Fruit fly (Drosophila melanogaster) Kc167 (cell line): ENCODE results near the gene CG31100.

Source experiments
- Myc ChIP-seq: fragments of >200 bp; optimal IDR thresholded peaks from 2 replicates; lab custom pipeline; 2017; ENCODE audit warnings: missing external identifiers
- Sin3A ChIP-seq: fragments of >200 bp; optimal IDR thresholded peaks from 2 replicates; lab custom pipeline; 2018; ENCODE audit warnings: missing external identifiers
- h ChIP-seq: fragments of >200 bp; optimal IDR thresholded peaks from 3 replicates; lab custom pipeline; 2018; ENCODE audit warnings: missing external identifiers
- insv ChIP-seq: fragments of >200 bp; optimal IDR thresholded peaks from 3 replicates; lab custom pipeline; 2018; ENCODE audit warnings: missing external identifiers
- psq ChIP-seq: fragments of >200 bp; optimal IDR thresholded peaks from 2 replicates; lab custom pipeline; 2017; ENCODE audit warnings: missing external identifiers
- ttk ChIP-seq: sonication (Bioruptor generic); optimal IDR thresholded peaks from 2 replicates; lab custom pipeline; 2017; ENCODE audit warnings: missing external identifiers

CG31100 gene

dm6 chr3R:8958300-8958699, 45.1 kb downstream of the CG31100 start:
- no peak for TF ChIP-seq Myc
- no peak for TF ChIP-seq h (lab: Kevin White, UChicago)
- TF ChIP-seq insv (lab: Kevin White, UChicago) = no peak
- no peak for TF ChIP-seq psq
- TF ChIP-seq ttk (lab: Kevin White, UChicago) = no peak
- TF ChIP-seq Sin3A (lab: Kevin White, UChicago) = no peak

- TF ChIP-seq insv (lab: Kevin White, UChicago) (no peak), ttk (lab: Kevin White, UChicago) (no peak), psq (no peak), Myc (no peak), h (lab: Kevin White, UChicago) (no peak)
Observed at dm6 chr3R:8957739-8958138, 45.7 kb downstream of the CG31100 start.

- TF ChIP-seq psq (no peak), insv (lab: Kevin White, UChicago) (no peak), ttk (lab: Kevin White, UChicago) (no peak), Myc (no peak), h (lab: Kevin White, UChicago) (no peak), Sin3A (lab: Kevin White, UChicago) (no peak)
Observed at dm6 chr3R:8956333-8956732, 47.1 kb downstream of the CG31100 start.

- no peak for TF ChIP-seq insv (lab: Kevin White, UChicago)
- TF ChIP-seq Sin3A (lab: Kevin White, UChicago) = no peak
- no peak for TF ChIP-seq h (lab: Kevin White, UChicago)
- no peak for TF ChIP-seq Myc
- TF ChIP-seq psq = no peak
Observed at dm6 chr3R:8955359-8955820, 48.1 kb downstream of the CG31100 start.

dm6 chr3R:8954515-8955358, 48.7 kb downstream of the CG31100 start:
- TF ChIP-seq Sin3A (lab: Kevin White, UChicago) (no peak), ttk (lab: Kevin White, UChicago) (no peak), insv (lab: Kevin White, UChicago) (no peak), Myc (no peak), psq (no peak), h (lab: Kevin White, UChicago) (no peak)

DNA sequence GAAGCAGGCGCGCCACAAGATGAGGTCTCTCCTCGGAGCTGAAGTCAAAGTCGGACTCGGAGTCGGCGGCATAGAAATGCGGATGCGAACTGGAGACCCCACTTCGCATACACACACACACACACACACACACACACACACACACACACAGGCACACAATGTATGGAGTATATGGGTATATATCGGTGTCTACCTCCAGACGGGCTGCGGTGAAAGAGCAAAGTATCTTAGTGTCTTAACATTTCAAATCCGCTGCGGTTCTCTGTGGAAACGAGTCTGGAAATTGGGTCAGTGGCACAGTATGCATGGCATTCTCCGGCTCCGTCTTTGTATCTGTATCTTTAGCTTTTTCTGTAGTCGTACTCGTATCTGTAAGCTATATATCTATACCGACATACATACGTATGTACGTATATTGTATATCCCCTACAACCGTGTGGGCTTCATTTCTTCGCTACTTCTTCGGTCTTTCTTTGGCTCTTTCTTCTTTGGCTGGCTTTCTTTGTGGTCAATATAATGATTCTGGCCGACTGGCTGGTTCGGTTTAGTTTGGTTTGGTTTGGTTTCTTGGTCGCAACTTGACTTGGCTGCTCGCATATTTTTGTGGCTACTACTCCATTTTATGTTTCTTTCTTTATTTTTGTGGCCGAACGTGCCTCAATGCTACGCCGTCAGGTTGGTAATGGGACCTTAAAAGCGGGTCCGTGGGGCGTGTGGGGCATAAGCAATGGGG, 54.0 kb downstream of the CG31100 start:
- no peak for TF ChIP-seq psq
- no peak for TF ChIP-seq ttk (lab: Kevin White, UChicago)
- no peak for TF ChIP-seq Sin3A (lab: Kevin White, UChicago)
- no peak for TF ChIP-seq Myc
- no peak for TF ChIP-seq h (lab: Kevin White, UChicago)
- no peak for TF ChIP-seq insv (lab: Kevin White, UChicago)

DNA sequence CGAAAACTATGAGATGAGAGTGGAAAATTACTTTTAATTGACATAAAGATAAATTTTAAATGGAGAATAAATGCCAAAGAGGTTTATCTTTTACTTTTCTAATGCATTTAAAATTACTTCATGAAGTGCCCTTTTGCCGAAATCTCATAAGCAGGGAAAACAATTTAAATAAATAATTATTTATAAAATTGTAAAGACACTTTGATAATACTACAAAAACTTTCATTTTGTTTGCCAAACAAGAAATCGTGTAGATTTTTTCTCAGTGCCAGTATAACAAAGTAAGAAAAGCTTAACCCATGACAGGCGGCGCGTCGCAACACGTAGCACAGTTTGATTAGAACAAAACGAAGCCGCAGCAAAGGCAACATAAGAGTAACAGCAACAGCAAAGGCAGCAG, 54.6 kb downstream of the CG31100 start:
- TF ChIP-seq h (lab: Kevin White, UChicago) = no peak
- no peak for TF ChIP-seq Sin3A (lab: Kevin White, UChicago)
- TF ChIP-seq insv (lab: Kevin White, UChicago) = no peak
- no peak for TF ChIP-seq Myc
- TF ChIP-seq ttk (lab: Kevin White, UChicago) = no peak

- TF ChIP-seq Sin3A (lab: Kevin White, UChicago) (no peak), h (lab: Kevin White, UChicago) (no peak), insv (lab: Kevin White, UChicago) (no peak), psq (no peak), Myc (no peak), ttk (lab: Kevin White, UChicago) (no peak)
Observed at dm6 chr3R:8947757-8948428, 55.6 kb downstream of the CG31100 start.

DNA sequence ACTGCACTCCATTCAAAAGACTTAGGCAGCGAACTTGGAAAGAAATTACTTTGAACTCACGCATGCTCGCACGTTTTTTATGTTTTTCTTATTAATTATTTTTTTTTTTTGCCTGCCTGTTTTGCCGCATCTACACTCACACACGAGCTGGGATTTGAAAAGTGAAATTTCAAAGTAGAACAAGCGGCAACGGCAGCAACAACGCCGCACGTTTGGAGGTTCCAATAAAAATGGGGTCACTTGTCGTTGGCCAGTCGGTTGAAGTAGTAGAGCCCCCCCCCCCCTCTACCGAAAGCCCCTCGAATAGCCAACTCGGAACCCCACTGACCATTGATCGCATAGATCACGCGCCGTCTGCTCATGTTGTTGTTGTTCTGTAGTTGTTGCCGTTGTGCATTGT, 57.0 kb downstream of the CG31100 start:
- TF ChIP-seq Myc = no peak
- no peak for TF ChIP-seq insv (lab: Kevin White, UChicago)
- no peak for TF ChIP-seq Sin3A (lab: Kevin White, UChicago)
- TF ChIP-seq h (lab: Kevin White, UChicago) = no peak
- no peak for TF ChIP-seq psq
- no peak for TF ChIP-seq ttk (lab: Kevin White, UChicago)

DNA sequence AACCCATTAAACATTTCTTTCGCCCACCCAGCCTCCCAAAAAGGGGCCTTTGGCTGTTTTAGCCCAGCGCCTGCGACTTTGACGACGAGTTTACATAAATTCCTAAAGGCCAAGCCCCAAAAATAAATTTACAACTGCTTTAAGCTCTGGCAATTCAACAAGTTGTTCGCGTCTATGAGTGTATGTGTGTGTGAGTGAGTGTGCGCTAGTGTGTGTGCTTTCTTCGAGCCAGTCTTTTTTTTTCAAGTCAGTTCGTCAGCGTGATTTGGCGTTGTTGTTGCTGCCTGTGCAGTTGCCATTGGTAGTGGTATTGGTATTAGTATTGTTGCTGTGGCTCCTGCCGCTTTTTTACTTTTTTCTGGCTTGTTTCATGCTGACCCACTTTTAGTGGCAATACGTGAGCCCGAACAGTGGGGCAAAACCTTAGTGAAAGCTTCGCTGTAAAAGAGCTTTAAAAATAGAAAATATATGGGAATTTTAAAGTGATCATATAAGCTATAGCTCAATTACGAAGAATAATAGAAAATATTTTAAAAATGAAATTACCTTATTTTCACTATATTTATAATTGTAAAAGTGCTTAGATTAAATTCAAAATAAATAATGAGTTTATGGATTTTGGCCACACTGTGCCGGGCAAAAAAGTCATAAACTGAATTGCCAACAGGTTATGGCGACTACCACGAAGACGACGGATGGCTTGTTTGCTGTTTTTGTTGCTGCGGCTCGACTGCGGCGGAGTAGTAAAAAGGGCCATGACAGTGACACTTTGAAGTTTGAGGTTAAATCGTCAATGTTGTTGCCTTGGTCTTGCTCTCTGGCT, 57.7 kb downstream of the CG31100 start:
- TF ChIP-seq psq (no peak), h (lab: Kevin White, UChicago) (no peak), insv (lab: Kevin White, UChicago) (no peak), Sin3A (lab: Kevin White, UChicago) (no peak), Myc (no peak), ttk (lab: Kevin White, UChicago) (no peak)
